Fruit fly (Drosophila melanogaster): ENCODE results near the gene CG43116.

Gene CG43116

DNA sequence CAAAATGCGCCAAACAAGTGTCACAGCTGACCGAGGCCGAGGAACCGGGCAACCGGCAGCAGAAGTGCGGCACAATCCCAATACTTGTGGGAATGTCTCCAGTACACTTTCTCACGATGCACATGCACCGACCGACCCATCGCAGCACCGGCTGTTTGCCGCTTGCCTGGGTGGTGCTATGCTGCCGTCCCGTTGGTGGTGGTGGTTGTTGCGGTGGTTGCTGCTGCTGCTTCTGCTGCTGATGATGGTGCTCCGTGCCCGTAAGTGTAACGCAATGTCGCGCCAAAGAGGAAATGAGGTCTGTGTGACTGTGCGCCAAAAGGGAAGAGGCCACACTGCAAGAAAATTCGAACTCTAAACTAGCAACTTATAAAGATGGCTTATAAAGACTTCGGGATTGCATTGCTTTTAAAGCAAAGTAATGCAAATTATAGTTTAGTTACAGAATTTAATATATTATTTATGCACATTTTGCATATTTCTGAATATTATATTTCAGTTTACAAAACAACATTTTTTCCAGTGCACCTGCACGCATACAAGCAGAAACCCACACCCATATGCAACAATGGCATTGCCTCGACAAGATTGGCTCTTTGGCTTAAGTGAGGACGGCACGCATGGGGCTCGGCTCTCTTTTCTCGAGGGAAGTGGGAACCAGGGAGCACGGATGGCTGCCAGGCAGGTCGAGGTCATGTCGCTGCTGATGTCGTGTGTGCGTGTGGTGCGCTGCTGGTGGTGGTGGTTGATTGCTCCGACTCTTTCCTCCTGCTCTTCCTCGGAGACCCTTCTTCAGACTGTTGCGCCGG lies at the start of gene CG43116:
TSS of gene CG43116 (minus strand) at position 800 of the 809 bp plus-strand sequence.
- TF ChIP-seq Sin3A (optimal IDR thresholded peaks at IDR 0.05) (no peak), h (optimal IDR thresholded peaks at IDR 0.05) (no peak), ttk (optimal IDR thresholded peaks at IDR 0.05) (no peak), psq (optimal IDR thresholded peaks at IDR 0.05) (no peak), Myc (optimal IDR thresholded peaks at IDR 0.05) (no peak), insv (optimal IDR thresholded peaks at IDR 0.05) (no peak)

DNA sequence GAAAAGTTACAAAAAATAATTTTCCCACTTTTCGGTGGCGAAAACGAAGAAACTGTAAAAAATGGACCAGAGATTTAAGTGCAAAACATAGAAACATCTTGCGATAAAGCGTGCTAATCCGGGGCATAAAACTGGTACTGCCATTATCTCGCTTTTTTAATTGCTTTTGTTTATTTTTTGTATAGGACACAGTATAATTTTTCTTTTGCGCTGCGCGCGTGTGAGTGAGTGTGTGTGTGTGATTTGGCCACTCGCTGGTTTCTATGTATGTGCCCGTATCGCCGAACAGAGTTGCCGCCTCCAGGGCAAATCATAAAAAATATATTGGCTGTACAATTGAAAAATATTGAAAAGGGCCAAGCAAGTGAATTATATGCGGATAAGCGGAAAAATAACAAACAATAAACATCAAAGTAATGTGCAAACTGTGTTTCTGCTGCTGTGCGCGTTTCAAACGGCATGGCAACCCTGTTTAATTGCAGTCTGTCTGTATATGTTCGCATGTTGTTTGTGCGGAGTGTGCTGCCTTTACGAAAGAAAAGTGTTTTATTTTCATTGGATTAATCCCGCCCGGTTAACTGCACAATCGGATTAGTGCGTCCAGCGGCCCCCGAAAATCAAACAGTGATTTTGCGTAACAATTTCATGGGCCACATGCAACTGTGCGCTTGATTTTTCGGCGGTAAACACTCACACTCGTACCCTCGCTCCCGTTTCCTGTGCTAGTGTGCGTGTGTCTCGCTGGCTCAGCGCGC lies 45.5 kb upstream of the CG43116 start:
- no peak for TF ChIP-seq h (optimal IDR thresholded peaks at IDR 0.05)
- TF ChIP-seq Myc (optimal IDR thresholded peaks at IDR 0.05), result no peak
- TF ChIP-seq insv (optimal IDR thresholded peaks at IDR 0.05), result no peak
- no peak for TF ChIP-seq Sin3A (optimal IDR thresholded peaks at IDR 0.05)
- no peak for TF ChIP-seq psq (optimal IDR thresholded peaks at IDR 0.05)
- TF ChIP-seq ttk (optimal IDR thresholded peaks at IDR 0.05), result no peak

DNA sequence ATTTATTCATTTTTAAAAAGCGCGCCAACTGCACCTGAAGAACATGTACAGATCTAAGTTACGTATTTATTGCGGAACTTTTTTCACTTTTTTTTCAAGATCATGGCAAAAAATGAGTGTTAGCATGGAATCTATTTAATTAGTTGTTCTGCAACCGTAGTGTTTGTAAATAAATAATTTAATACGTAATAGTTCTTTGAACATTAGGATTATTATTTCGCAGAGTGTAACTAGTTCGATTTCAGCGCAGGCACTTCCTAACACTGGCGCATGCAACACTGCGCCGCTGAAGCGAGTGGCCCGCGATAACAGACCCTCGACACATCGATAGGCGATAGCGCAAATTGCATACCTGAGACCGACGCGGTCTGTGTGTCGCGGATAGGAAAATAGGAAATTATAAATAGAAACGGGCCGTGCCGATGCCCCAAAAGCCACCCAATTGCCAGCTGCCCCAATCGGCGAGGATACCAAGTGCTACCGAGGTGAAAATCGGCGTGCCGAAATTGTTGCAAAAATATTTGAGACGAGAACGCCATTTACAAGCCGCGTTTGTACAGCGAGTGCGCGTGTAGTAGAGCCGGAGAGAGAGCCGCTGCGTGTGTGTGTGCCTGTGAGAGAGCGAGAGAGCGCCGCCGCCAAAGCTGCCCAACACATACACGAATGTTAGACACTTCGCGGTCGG lies 44.8 kb upstream of the CG43116 start, which contains the start of gene gro:
TSS of gene gro (plus strand) at position 320 of the 685 bp plus-strand sequence.
- TF ChIP-seq ttk (optimal IDR thresholded peaks at IDR 0.05) (no peak), Myc (optimal IDR thresholded peaks at IDR 0.05) (no peak), psq (optimal IDR thresholded peaks at IDR 0.05) (no peak), h (optimal IDR thresholded peaks at IDR 0.05) (no peak)

DNA sequence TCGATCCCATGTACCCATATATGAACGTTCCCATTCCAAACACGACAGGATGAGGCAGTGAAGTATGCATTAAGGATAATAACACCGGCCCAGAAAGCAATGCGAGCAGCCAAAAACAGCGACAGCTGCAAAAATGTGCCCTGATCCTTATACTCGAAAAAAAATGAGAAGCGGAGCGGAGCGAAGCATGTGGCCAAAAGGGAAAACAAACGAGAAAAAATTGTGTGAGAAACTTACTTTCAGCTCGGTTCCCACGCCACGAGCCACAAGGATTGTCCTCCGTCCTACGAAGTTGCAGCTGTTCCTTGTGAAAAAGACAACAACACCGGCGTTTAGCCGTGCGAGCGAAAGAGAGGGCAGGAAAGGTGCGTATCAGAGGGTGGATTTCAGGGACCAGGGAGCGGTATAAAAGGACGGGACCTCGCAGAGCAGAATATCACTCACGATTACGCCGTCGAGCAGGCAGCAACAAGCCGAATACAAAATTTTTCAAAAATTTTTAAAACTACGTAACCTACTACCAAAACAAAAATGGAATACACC lies 43.1 kb upstream of the CG43116 start:
- TF ChIP-seq psq (optimal IDR thresholded peaks at IDR 0.05) (no peak), Myc (optimal IDR thresholded peaks at IDR 0.05) (no peak), insv (optimal IDR thresholded peaks at IDR 0.05) (no peak), ttk (optimal IDR thresholded peaks at IDR 0.05) (no peak), Sin3A (optimal IDR thresholded peaks at IDR 0.05) (no peak), h (optimal IDR thresholded peaks at IDR 0.05) (no peak)

DNA sequence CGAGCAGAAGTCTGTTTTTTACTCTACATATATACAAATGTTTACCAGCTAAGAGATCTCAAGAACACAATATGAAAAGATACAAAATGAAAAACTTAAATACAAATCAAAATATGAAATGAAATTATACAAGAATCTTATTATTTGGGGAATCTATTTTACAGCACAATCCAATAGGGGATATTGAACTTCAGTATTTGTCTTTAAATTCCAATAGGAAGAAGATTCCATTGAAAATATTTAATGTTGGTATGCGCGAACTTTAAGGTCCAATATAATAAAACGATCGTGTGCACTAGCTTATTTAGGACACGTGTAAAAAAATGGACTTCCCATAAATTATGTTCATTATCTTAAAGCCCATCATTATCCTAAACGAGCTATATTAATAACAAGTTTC lies 41.1 kb upstream of the CG43116 start:
- TF ChIP-seq psq (optimal IDR thresholded peaks at IDR 0.05), result no peak
- TF ChIP-seq Sin3A (optimal IDR thresholded peaks at IDR 0.05), result no peak
- no peak for TF ChIP-seq insv (optimal IDR thresholded peaks at IDR 0.05)
- no peak for TF ChIP-seq ttk (optimal IDR thresholded peaks at IDR 0.05)
- TF ChIP-seq h (optimal IDR thresholded peaks at IDR 0.05), result no peak
- TF ChIP-seq Myc (optimal IDR thresholded peaks at IDR 0.05), result no peak

DNA sequence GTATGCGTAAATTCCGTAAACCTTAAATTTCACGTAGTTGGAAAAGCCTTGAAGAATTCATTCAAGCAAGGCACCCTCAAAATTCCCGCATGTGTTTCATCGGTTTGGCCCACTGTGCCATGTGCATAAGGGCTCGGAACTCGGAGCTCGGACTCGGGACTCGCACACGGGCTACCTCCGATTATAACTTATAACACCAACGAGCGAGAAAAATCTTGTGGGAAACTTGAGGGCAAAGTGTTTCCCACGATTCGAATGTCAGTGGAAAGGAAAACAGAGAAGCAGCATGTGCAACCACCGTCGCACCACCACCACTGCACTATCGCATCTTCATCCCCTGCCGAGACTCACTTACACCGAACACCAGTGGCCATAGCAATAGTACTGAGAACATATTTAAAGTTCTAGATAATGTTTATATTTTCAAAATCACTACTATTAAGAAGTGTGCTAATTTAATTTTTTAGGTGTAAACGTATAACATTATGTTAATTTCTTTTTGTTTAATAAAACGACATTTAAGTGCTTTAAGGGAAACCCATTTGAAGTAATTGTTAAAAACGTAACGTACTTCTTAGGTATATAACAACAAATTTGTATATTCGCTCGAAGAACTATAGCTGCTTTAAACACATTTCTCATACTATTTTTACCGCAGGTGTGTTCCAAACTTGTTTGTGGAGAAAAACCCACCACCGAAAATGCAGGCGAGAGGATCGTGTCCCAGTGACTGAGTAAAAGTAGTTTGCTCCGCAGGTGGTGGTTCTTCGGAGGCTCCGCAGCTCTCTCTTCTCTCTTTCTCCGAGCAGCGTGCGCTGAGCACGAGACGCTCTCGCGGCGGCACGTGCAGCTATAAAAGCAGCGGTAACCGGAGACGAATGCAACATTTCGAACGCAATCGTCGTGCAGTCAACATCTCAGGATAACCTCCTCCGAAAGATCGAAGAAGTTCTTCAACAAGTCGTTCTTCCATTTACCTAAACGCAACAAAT lies 39.7 kb upstream of the CG43116 start:
- TF ChIP-seq Myc (optimal IDR thresholded peaks at IDR 0.05) (no peak), psq (optimal IDR thresholded peaks at IDR 0.05) (no peak), h (optimal IDR thresholded peaks at IDR 0.05) (no peak), insv (optimal IDR thresholded peaks at IDR 0.05) (no peak), Sin3A (optimal IDR thresholded peaks at IDR 0.05) (no peak)

DNA sequence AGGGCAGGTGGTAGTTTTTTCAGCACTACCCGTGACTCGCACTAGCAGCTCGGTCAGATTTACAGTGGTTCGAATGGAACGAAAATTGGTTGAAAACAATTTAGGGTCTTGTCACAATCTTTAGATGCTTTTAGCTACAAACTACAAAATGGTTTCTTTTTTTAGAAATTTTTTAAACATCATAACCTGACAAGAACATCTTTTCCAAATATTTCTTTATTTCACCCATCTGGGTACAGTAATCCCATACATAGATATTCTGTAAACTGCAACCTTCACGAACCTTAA lies 38.5 kb upstream of the CG43116 start:
- TF ChIP-seq Myc (optimal IDR thresholded peaks at IDR 0.05) (no peak), psq (optimal IDR thresholded peaks at IDR 0.05) (no peak)

DNA sequence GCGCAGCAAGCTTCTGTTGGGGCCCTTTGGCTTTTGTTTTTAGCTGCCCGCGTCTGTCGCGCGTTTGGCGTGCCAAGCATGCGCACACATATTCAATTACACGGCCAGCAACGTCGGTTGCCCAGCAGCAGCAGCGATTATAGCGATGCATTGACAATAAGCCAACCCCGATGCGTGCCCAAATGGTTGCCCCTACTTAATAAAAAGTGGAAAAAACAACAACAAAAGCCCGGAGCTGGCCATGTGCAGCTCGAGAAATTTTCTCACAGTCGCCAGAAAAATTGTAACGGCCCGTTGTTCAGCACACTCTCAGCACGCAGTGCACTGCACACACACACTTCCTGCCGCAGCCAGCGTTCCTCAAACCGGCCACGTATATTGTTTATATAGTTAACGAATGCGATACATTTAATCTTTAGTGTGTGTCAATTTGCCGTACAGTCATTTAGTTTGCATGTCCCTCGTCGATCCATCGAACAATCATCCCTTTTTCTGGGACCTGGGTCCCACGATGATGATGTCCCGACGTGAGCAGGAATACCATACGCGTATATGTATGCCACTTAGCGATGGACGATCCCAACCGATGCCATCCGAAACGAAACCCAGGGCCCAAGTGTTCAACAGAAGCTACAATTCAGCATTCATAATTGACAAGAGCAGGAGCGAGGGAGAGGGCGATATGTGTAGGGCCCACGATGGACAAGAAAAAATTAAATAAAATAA lies 38.0 kb upstream of the CG43116 start:
- TF ChIP-seq psq (optimal IDR thresholded peaks at IDR 0.05) (no peak), insv (optimal IDR thresholded peaks at IDR 0.05) (no peak), Myc (optimal IDR thresholded peaks at IDR 0.05) (no peak), ttk (optimal IDR thresholded peaks at IDR 0.05) (no peak), h (optimal IDR thresholded peaks at IDR 0.05) (no peak), Sin3A (optimal IDR thresholded peaks at IDR 0.05) (no peak)

DNA sequence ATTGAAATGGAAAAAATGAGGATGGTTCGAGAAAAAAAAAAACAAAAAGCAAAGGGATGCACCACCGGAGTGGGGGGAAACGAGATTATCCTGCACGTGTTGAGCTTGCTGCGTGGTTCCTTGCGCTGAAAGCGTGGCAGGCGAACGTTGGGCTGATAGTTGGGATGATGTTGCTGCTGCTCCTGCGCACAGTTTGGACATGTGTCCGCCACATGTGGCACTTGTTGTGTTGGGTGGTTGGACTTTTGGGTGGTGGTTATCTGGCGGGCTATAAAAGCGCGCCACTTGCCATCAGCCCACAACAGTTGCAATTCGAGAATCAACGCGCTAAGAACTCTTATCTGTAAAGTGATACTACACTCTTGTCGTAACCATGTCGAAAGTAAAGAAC lies 35.8 kb upstream of the CG43116 start:
- TF ChIP-seq Myc (optimal IDR thresholded peaks at IDR 0.05) (no peak), insv (optimal IDR thresholded peaks at IDR 0.05) (no peak), h (optimal IDR thresholded peaks at IDR 0.05) (no peak), ttk (optimal IDR thresholded peaks at IDR 0.05) (no peak)

DNA sequence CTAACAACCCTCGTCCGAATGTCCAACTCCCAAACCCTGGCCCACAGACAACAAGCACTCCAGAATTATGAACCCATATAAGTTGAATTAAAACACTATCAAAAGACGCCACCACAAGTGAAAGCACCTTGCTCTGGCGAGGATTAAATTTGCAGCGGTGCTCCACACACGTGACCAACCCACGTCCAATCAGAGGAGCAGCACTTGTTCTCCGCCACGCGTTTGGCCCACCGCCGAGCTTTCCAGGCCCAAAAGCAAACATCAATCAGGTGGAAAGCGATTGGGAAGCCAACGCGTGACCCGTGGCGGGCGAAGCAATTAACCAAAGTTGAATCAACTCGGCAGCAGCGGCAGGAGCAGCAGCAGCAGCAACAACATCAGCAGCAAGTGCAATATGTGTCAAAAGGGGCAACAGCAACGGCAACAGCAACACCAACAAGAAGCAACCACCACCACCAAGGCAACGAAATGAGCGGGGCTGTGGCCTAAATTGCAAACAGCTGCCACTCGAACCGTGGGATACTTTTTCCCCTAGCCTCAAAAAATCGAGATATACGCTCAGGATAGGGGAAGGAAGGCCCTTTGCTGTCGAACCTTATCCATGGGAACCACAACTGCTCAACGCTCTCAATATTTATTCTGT lies 35.3 kb upstream of the CG43116 start:
- TF ChIP-seq h (optimal IDR thresholded peaks at IDR 0.05), result no peak
- no peak for TF ChIP-seq ttk (optimal IDR thresholded peaks at IDR 0.05)
- TF ChIP-seq Sin3A (optimal IDR thresholded peaks at IDR 0.05), result no peak
- TF ChIP-seq insv (optimal IDR thresholded peaks at IDR 0.05), result no peak
- TF ChIP-seq psq (optimal IDR thresholded peaks at IDR 0.05), result no peak
- no peak for TF ChIP-seq Myc (optimal IDR thresholded peaks at IDR 0.05)

Measured in Kc167 (cell line).